Comparison of ENCODE assay signal across 1 fruit fly cellular context in genomic region chr3L:3389666-3390059, dm6.
TF ChIP-seq lines count a peak whose summit lies in the region.

No protein-coding gene starts in this region.

TF ChIP-seq in whole organism, embryonic, 481 proteins besides CTCF, POLR2A, EP300 and RAD21 (continued from another document):
- TF ChIP-seq pan (optimal IDR thresholded peaks at IDR 0.05; lab: Kevin White, UChicago) (no peak), pan (GFP tag; optimal IDR thresholded peaks at IDR 0.05 in 1 of 2, IDR thresholded peaks at IDR 0.05 in 1 of 2) (peak in 1 of 2 experiments; percentile 55), CG12659 (GFP tag; optimal IDR thresholded peaks at IDR 0.05; lab: Kevin White, UChicago) (peak; percentile 24), Hr78 (GFP tag; optimal IDR thresholded peaks at IDR 0.05; lab: Kevin White, UChicago) (peak in 1 of 2 experiments; percentile 66), CG33213 (GFP tag; optimal IDR thresholded peaks at IDR 0.05; lab: Kevin White, UChicago) (peak; percentile 47), lilli (GFP tag; optimal IDR thresholded peaks at IDR 0.05; lab: Kevin White, UChicago) (no peak), Rx (GFP tag; IDR thresholded peaks at IDR 0.05; lab: Robert Waterston, UW) (peak; percentile 28; the same call in 1 of the 2 replicates), Dad (GFP tag; optimal IDR thresholded peaks at IDR 0.05; lab: Kevin White, UChicago) (peak; percentile 31), BtbVII (GFP tag; optimal IDR thresholded peaks at IDR 0.05; lab: Kevin White, UChicago) (no peak), CG12104 (GFP tag; optimal IDR thresholded peaks at IDR 0.05; lab: Kevin White, UChicago) (peak; percentile 38), H15 (GFP tag; IDR thresholded peaks at IDR 0.05; lab: Robert Waterston, UW) (0 out of 3 replicates have a peak, but pooled peaks have one; percentile 20), dmrt11E (tag; optimal IDR thresholded peaks at IDR 0.05; lab: Kevin White, UChicago) (peak; percentile 25), pum (GFP tag; optimal IDR thresholded peaks at IDR 0.05; lab: Kevin White, UChicago) (peak; percentile 18), CG18262 (tag; optimal IDR thresholded peaks at IDR 0.05; lab: Kevin White, UChicago) (peak; percentile 84), Meics (GFP tag; optimal IDR thresholded peaks at IDR 0.05; lab: Kevin White, UChicago) (peak; percentile 51), CG10321 (GFP tag; IDR thresholded peaks at IDR 0.05; lab: Robert Waterston, UW) (0 out of 2 replicates have a peak, but pooled peaks have one; percentile 3), CG9727 (GFP tag; optimal IDR thresholded peaks at IDR 0.05; lab: Kevin White, UChicago) (peak; percentile 13), sens-2 (GFP tag; IDR thresholded peaks at IDR 0.05; lab: Robert Waterston, UW) (no peak), E2f1 (GFP tag; IDR thresholded peaks at IDR 0.05; lab: Robert Waterston, UW) (peak; percentile 43; the same call in 1 of the 2 replicates), Usf (GFP tag; optimal IDR thresholded peaks at IDR 0.05; lab: Kevin White, UChicago) (no peak), dysf (GFP tag; IDR thresholded peaks at IDR 0.05; lab: Robert Waterston, UW) (peak; percentile 66; the same call in 2 of the 3 replicates), CG4820 (GFP tag; optimal IDR thresholded peaks at IDR 0.05; lab: Kevin White, UChicago) (peak; percentile 45), fd96Cb (tag; optimal IDR thresholded peaks at IDR 0.05; lab: Kevin White, UChicago) (peak; percentile 68), CG7357 (GFP tag; IDR thresholded peaks at IDR 0.05; lab: Robert Waterston, UW) (peak; percentile 31; the same call in 1 of the 3 replicates), Hmr (GFP tag; optimal IDR thresholded peaks at IDR 0.05; lab: Kevin White, UChicago) (peak; percentile 33), Ssrp (tag; optimal IDR thresholded peaks at IDR 0.05; lab: Kevin White, UChicago) (peak; percentile 29), D19A (tag; optimal IDR thresholded peaks at IDR 0.05; lab: Kevin White, UChicago) (peak; percentile 99), scrt (GFP tag; optimal IDR thresholded peaks at IDR 0.05; lab: Kevin White, UChicago) (peak; percentile 29), CG10654 (GFP tag; optimal IDR thresholded peaks at IDR 0.05; lab: Kevin White, UChicago) (peak; percentile 37), chn (GFP tag; optimal IDR thresholded peaks at IDR 0.05; lab: Kevin White, UChicago) (peak; percentile 3), Mrtf (GFP tag; IDR thresholded peaks at IDR 0.05; lab: Robert Waterston, UW) (peak; percentile 7; the same call in 1 of the 3 replicates), peb (GFP tag; IDR thresholded peaks at IDR 0.05; lab: Robert Waterston, UW) (peak; percentile 10; the same call in 1 of the 2 replicates), bab2 (GFP tag; optimal IDR thresholded peaks at IDR 0.05; lab: Kevin White, UChicago) (peak; percentile 49), nmo (GFP tag; optimal IDR thresholded peaks at IDR 0.05; lab: Kevin White, UChicago) (peak; percentile 63), lbe (GFP tag; optimal IDR thresholded peaks at IDR 0.05; lab: Kevin White, UChicago) (peak; percentile 50), CG8388 (GFP tag; optimal IDR thresholded peaks at IDR 0.05; lab: Kevin White, UChicago) (peak; percentile 33), jigr1 (GFP tag; IDR thresholded peaks at IDR 0.05; lab: Robert Waterston, UW) (0 out of 3 replicates have a peak, but pooled peaks have one; percentile 16), Deaf1 (tag; optimal IDR thresholded peaks at IDR 0.05; lab: Kevin White, UChicago) (peak; percentile 12), tio (GFP tag; optimal IDR thresholded peaks at IDR 0.05; lab: Kevin White, UChicago) (peak; percentile 9), Gsc (GFP tag; IDR thresholded peaks at IDR 0.05; lab: Robert Waterston, UW) (peak; percentile 23; the same call in 1 of the 2 replicates), Xrp1 (GFP tag; IDR thresholded peaks at IDR 0.05; lab: Robert Waterston, UW) (peak; percentile 23; the same call in 1 of the 2 replicates), Hr51 (GFP tag; optimal IDR thresholded peaks at IDR 0.05; lab: Kevin White, UChicago) (peak in 1 of 2 experiments; percentile 34), CG8924 (tag; optimal IDR thresholded peaks at IDR 0.05; lab: Kevin White, UChicago) (peak; percentile 18), HLH3B (GFP tag; IDR thresholded peaks at IDR 0.05; lab: Robert Waterston, UW) (peak; percentile 54; the same call in 1 of the 2 replicates), CG15269 (tag; optimal IDR thresholded peaks at IDR 0.05; lab: Kevin White, UChicago) (peak; percentile 1), lola (GFP tag; optimal IDR thresholded peaks at IDR 0.05; lab: Kevin White, UChicago) (peak in 1 of 3 experiments; percentile 51), CG14710 (tag; optimal IDR thresholded peaks at IDR 0.05; lab: Kevin White, UChicago) (peak; percentile 53), stwl (tag; optimal IDR thresholded peaks at IDR 0.05; lab: Kevin White, UChicago) (no peak), CG13424 (tag; optimal IDR thresholded peaks at IDR 0.05; lab: Kevin White, UChicago) (peak; percentile 38), CG9437 (GFP tag; optimal IDR thresholded peaks at IDR 0.05; lab: Kevin White, UChicago) (peak; percentile 27), Fer1 (GFP tag; optimal IDR thresholded peaks at IDR 0.05; lab: Kevin White, UChicago) (peak; percentile 51), CG16863 (GFP tag; optimal IDR thresholded peaks at IDR 0.05; lab: Kevin White, UChicago) (no peak), CG7928 (GFP tag; optimal IDR thresholded peaks at IDR 0.05; lab: Kevin White, UChicago) (no peak), gsb-n (tag; optimal IDR thresholded peaks at IDR 0.05; lab: Kevin White, UChicago) (peak; percentile 36), jumu (GFP tag; optimal IDR thresholded peaks at IDR 0.05; lab: Kevin White, UChicago) (peak; percentile 45), gro (GFP tag; optimal IDR thresholded peaks at IDR 0.05; lab: Kevin White, UChicago) (peak; percentile 30), trem (tag; optimal IDR thresholded peaks at IDR 0.05; lab: Kevin White, UChicago) (peak; percentile 22), CG6254 (GFP tag; optimal IDR thresholded peaks at IDR 0.05; lab: Kevin White, UChicago) (peak; percentile 28), Pdp1 (GFP tag; optimal IDR thresholded peaks at IDR 0.05; lab: Kevin White, UChicago) (peak in 1 of 2 experiments; percentile 22), hkb (optimal IDR thresholded peaks at IDR 0.05; lab: Kevin White, UChicago) (no peak), hkb (GFP tag; IDR thresholded peaks at IDR 0.05; lab: Robert Waterston, UW) (peak; percentile 53), Chrac-16 (GFP tag; optimal IDR thresholded peaks at IDR 0.05; lab: Kevin White, UChicago) (no peak), D (optimal IDR thresholded peaks at IDR 0.05; lab: Kevin White, UChicago) (no peak), D (GFP tag; optimal IDR thresholded peaks at IDR 0.05; lab: Kevin White, UChicago) (peak; percentile 50), CG4730 (GFP tag; IDR thresholded peaks at IDR 0.05; lab: Robert Waterston, UW) (0 out of 2 replicates have a peak, but pooled peaks have one; percentile 14), lmd (GFP tag; IDR thresholded peaks at IDR 0.05; lab: Robert Waterston, UW) (peak; percentile 31; the same call in 1 of the 2 replicates), nerfin-2 (GFP tag; IDR thresholded peaks at IDR 0.05; lab: Robert Waterston, UW; ENCODE audit: partially characterized antibody) (no peak), CG10979 (tag; optimal IDR thresholded peaks at IDR 0.05; lab: Kevin White, UChicago) (peak; percentile 80), CG1603 (tag; optimal IDR thresholded peaks at IDR 0.05; lab: Kevin White, UChicago) (peak; percentile 6), sens (GFP tag; lab: Kevin White, UChicago) (peak; percentile 82), Sox100B (GFP tag; optimal IDR thresholded peaks at IDR 0.05; lab: Kevin White, UChicago) (peak; percentile 77), CG18476 (GFP tag; optimal IDR thresholded peaks at IDR 0.05; lab: Kevin White, UChicago) (peak; percentile 54), CG14667 (GFP tag; IDR thresholded peaks at IDR 0.05; lab: Robert Waterston, UW) (peak; percentile 4; the same call in 1 of the 2 replicates), fd64A (GFP tag; optimal IDR thresholded peaks at IDR 0.05; lab: Kevin White, UChicago) (no peak), CG18599 (GFP tag; optimal IDR thresholded peaks at IDR 0.05; lab: Kevin White, UChicago) (peak; percentile 56), CG15514 (GFP tag; optimal IDR thresholded peaks at IDR 0.05; lab: Kevin White, UChicago) (peak; percentile 30), CG32772 (GFP tag; IDR thresholded peaks at IDR 0.05; lab: Robert Waterston, UW) (peak; percentile 23; the same call in 1 of the 2 replicates), CG6813 (GFP tag; optimal IDR thresholded peaks at IDR 0.05; lab: Kevin White, UChicago) (peak; percentile 24), CG2712 (tag; optimal IDR thresholded peaks at IDR 0.05; lab: Kevin White, UChicago) (peak; percentile 76), CG1602 (GFP tag; optimal IDR thresholded peaks at IDR 0.05; lab: Kevin White, UChicago) (peak; percentile 28), zen (tag; optimal IDR thresholded peaks at IDR 0.05; lab: Kevin White, UChicago) (peak; percentile 13), ATbp (GFP tag; optimal IDR thresholded peaks at IDR 0.05; lab: Kevin White, UChicago) (peak; percentile 32), ind (GFP tag; optimal IDR thresholded peaks at IDR 0.05; lab: Kevin White, UChicago) (peak; percentile 54), slou (GFP tag; optimal IDR thresholded peaks at IDR 0.05; lab: Kevin White, UChicago) (no peak), sqz (GFP tag; optimal IDR thresholded peaks at IDR 0.05; lab: Kevin White, UChicago) (no peak), CG2678 (tag; optimal IDR thresholded peaks at IDR 0.05; lab: Kevin White, UChicago) (peak; percentile 70), CG30403 (GFP tag; optimal IDR thresholded peaks at IDR 0.05; lab: Kevin White, UChicago) (peak; percentile 63), org-1 (GFP tag; optimal IDR thresholded peaks at IDR 0.05; lab: Kevin White, UChicago) (peak; percentile 50), E2f2 (GFP tag; IDR thresholded peaks at IDR 0.05; lab: Robert Waterston, UW) (no peak), nerfin-1 (tag; optimal IDR thresholded peaks at IDR 0.05; lab: Kevin White, UChicago) (peak; percentile 35), Dll (GFP tag; IDR thresholded peaks at IDR 0.05; lab: Robert Waterston, UW; ENCODE audit: partially characterized antibody) (no peak), CoRest (tag; optimal IDR thresholded peaks at IDR 0.05; lab: Kevin White, UChicago) (peak; percentile 54), CG10462 (GFP tag; optimal IDR thresholded peaks at IDR 0.05; lab: Kevin White, UChicago) (no peak), gem (tag; optimal IDR thresholded peaks at IDR 0.05; lab: Kevin White, UChicago) (peak; percentile 72), CG14860 (GFP tag; IDR thresholded peaks at IDR 0.05; lab: Robert Waterston, UW; ENCODE audit: partially characterized antibody) (no peak), Ada2b (GFP tag; IDR thresholded peaks at IDR 0.05; lab: Robert Waterston, UW) (peak; percentile 48), Sox102F (GFP tag; optimal IDR thresholded peaks at IDR 0.05; lab: Kevin White, UChicago) (peak; percentile 18), CG7271 (tag; optimal IDR thresholded peaks at IDR 0.05; lab: Kevin White, UChicago) (no peak), Fer3 (tag; optimal IDR thresholded peaks at IDR 0.05; lab: Kevin White, UChicago) (peak; percentile 20), Blimp-1 (GFP tag; optimal IDR thresholded peaks at IDR 0.05; lab: Kevin White, UChicago) (peak; percentile 70), CG5180 (GFP tag; optimal IDR thresholded peaks at IDR 0.05; lab: Kevin White, UChicago) (peak; percentile 27), row (GFP tag; IDR thresholded peaks at IDR 0.05; lab: Robert Waterston, UW) (peak; percentile 49; the same call in 1 of the 3 replicates), az2 (GFP tag; optimal IDR thresholded peaks at IDR 0.05; lab: Kevin White, UChicago) (peak; percentile 1), CG31441 (GFP tag; IDR thresholded peaks at IDR 0.05; lab: Robert Waterston, UW) (peak; percentile 69; the same call in 1 of the 2 replicates), CG6272 (GFP tag; IDR thresholded peaks at IDR 0.05; lab: Robert Waterston, UW) (0 out of 2 replicates have a peak, but pooled peaks have one; percentile 9), NK7.1 (GFP tag; optimal IDR thresholded peaks at IDR 0.05; lab: Kevin White, UChicago) (peak; percentile 4), CG15011 (GFP tag; optimal IDR thresholded peaks at IDR 0.05; lab: Kevin White, UChicago) (no peak), CG11093 (GFP tag; IDR thresholded peaks at IDR 0.05; lab: Robert Waterston, UW) (peak; percentile 50; the same call in 1 of the 3 replicates), ftz-f1 (GFP tag; optimal IDR thresholded peaks at IDR 0.05; lab: Kevin White, UChicago) (no peak), Xbp1 (GFP tag; optimal IDR thresholded peaks at IDR 0.05; lab: Kevin White, UChicago) (peak; percentile 18), CG6689 (GFP tag; IDR thresholded peaks at IDR 0.05; lab: Robert Waterston, UW) (0 out of 2 replicates have a peak, but pooled peaks have one; percentile 48), CG4424 (GFP tag; optimal IDR thresholded peaks at IDR 0.05; lab: Kevin White, UChicago) (peak; percentile 40), CG11504 (tag; optimal IDR thresholded peaks at IDR 0.05; lab: Kevin White, UChicago) (peak; percentile 79), wor (GFP tag; IDR thresholded peaks at IDR 0.05; lab: Robert Waterston, UW) (peak; percentile 37; the same call in 1 of the 2 replicates), tin (GFP tag; optimal IDR thresholded peaks at IDR 0.05; lab: Kevin White, UChicago) (peak; percentile 48), CG10274 (GFP tag; optimal IDR thresholded peaks at IDR 0.05; lab: Kevin White, UChicago) (peak; percentile 24), CG17361 (GFP tag; IDR thresholded peaks at IDR 0.05; lab: Robert Waterston, UW) (peak; percentile 83)
